Worm (Caenorhabditis elegans): Measurements from ENCODE around the gene Y73F8A.32.

Y73F8A.32 gene

DNA sequence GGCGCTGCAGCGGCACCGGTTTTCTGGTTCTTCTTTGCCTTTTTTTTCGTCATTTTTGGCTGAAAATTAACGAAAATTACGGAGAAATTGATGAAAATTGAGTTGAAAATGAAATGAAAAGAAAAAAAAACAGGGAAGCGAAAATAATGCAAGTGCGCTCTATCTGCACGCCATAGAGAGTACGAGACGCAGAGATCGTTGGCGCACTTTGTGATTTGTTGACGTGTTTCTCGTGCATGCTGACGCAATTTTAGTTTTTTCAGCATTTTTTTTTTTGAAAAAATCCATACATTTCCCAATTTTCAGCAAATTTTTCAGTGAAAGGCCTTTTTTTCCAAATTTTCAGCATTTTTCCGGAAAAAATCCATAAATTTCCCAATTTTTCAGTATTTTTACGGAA is 49.8 kb downstream of the Y73F8A.32 start, which contains the start of gene ntl-11 (continued):
- peak; percentile 91 for TF ChIP-seq egl-43 (GFP tag; IDR thresholded peaks at IDR 0.05)
- TF ChIP-seq zag-1 (tag; optimal IDR thresholded peaks at IDR 0.05) = peak; percentile 56
- no peak for TF ChIP-seq aly-2 (tag; optimal IDR thresholded peaks at IDR 0.05)
- TF ChIP-seq hlh-30 (tag; optimal IDR thresholded peaks at IDR 0.05; ENCODE audit: insufficient read depth) = peak; percentile 86
- TF ChIP-seq lin-15B (tag; optimal IDR thresholded peaks at IDR 0.05) = peak; percentile 96
- 0 out of 2 replicates have a peak, but pooled peaks have one; percentile 52 for TF ChIP-seq nhr-41 (GFP tag; IDR thresholded peaks at IDR 0.05)
- TF ChIP-seq snpc-1.2 (GFP tag; IDR thresholded peaks at IDR 0.05) = peak; percentile 99
- no peak for TF ChIP-seq lin-39 (tag; optimal IDR thresholded peaks at IDR 0.05)
- TF ChIP-seq F10B5.3 (tag; optimal IDR thresholded peaks at IDR 0.05) = peak; percentile 92
- TF ChIP-seq mxl-2 (GFP tag; conservative IDR thresholded peaks at IDR 0.05) = peak; percentile 81
- TF ChIP-seq hif-1 (tag; optimal IDR thresholded peaks at IDR 0.05) = peak; percentile 66 to 82
- no peak for TF ChIP-seq gei-8 (GFP tag; optimal IDR thresholded peaks at IDR 0.05)
- TF ChIP-seq daf-16 (GFP tag; optimal IDR thresholded peaks at IDR 0.05) = peak in 1 of 2 experiments; percentile 92
- peak; percentile 66 for TF ChIP-seq daf-16 (tag; optimal IDR thresholded peaks at IDR 0.05)
- TF ChIP-seq pha-4 (GFP tag; IDR thresholded peaks at IDR 0.05) = peak; percentile 90; the same call in 1 of the 2 replicates
- TF ChIP-seq pha-4 (tag; optimal IDR thresholded peaks at IDR 0.05) = peak; percentile 97
- no peak for TF ChIP-seq nhr-76 (tag; optimal IDR thresholded peaks at IDR 0.05)
- TF ChIP-seq snpc-4 (tag; optimal IDR thresholded peaks at IDR 0.05) = peak; percentile 34
- no peak for TF ChIP-seq nhr-237 (tag; optimal IDR thresholded peaks at IDR 0.05)
- peak; percentile 69 for TF ChIP-seq zfp-2 (tag; optimal IDR thresholded peaks at IDR 0.05)
- TF ChIP-seq attf-4 (tag; optimal IDR thresholded peaks at IDR 0.05) = no peak
- no peak for TF ChIP-seq D1046.2 (GFP tag; IDR thresholded peaks at IDR 0.05)
- peak; percentile 41 for TF ChIP-seq ama-1 (optimal IDR thresholded peaks at IDR 0.05)
- TF ChIP-seq mxl-3 (GFP tag; optimal IDR thresholded peaks at IDR 0.05) = peak; percentile 39
- peak; percentile 94 for TF ChIP-seq zfp-3 (GFP tag; conservative IDR thresholded peaks at IDR 0.05)
- peak; percentile 20 for TF ChIP-seq pqm-1 (tag; optimal IDR thresholded peaks at IDR 0.05)
- TF ChIP-seq nhr-102 (tag; optimal IDR thresholded peaks at IDR 0.05) = peak; percentile 97
- peak; percentile 70 for TF ChIP-seq ceh-32 (tag; optimal IDR thresholded peaks at IDR 0.05; ENCODE audit: poor library complexity)
- TF ChIP-seq lim-7 (GFP tag; IDR thresholded peaks at IDR 0.05) = peak; percentile 42; the same call in 1 of the 2 replicates
- TF ChIP-seq ztf-7 (tag; optimal IDR thresholded peaks at IDR 0.05) = peak; percentile 74
- TF ChIP-seq nhr-42 (GFP tag; IDR thresholded peaks at IDR 0.05) = peak; percentile 96
- peak; percentile 82 for TF ChIP-seq zip-2 (tag; optimal IDR thresholded peaks at IDR 0.05)
- peak; percentile 99 for TF ChIP-seq aha-1 (tag)
- peak; percentile 94 for TF ChIP-seq spr-1 (tag; optimal IDR thresholded peaks at IDR 0.05)
- peak; percentile 66 for TF ChIP-seq Y5F2A.4 (GFP tag; optimal IDR thresholded peaks at IDR 0.05)
- no peak for TF ChIP-seq cey-2 (tag; optimal IDR thresholded peaks at IDR 0.05; ENCODE audit: borderline replicate concordance, insufficient read depth)
- peak in 1 of 2 experiments; percentile 99 for TF ChIP-seq unc-62 (GFP tag; optimal IDR thresholded peaks at IDR 0.05 in 1 of 2)
- no peak for TF ChIP-seq unc-62 (tag; optimal IDR thresholded peaks at IDR 0.05)
- peak; percentile 94 for TF ChIP-seq lin-29 (GFP tag; IDR thresholded peaks at IDR 0.05)
- TF ChIP-seq ceh-44 (GFP tag; IDR thresholded peaks at IDR 0.05) = no peak
- TF ChIP-seq dpl-1 (GFP tag; optimal IDR thresholded peaks at IDR 0.05) = peak; percentile 90
- 0 out of 2 replicates have a peak, but pooled peaks have one; percentile 12 for TF ChIP-seq set-16 (GFP tag; IDR thresholded peaks at IDR 0.05)
- peak; percentile 93 for TF ChIP-seq nhr-11 (tag; optimal IDR thresholded peaks at IDR 0.05)
- TF ChIP-seq saeg-2 (GFP tag; IDR thresholded peaks at IDR 0.05) = peak; percentile 87
- TF ChIP-seq T20F7.1 (GFP tag; optimal IDR thresholded peaks at IDR 0.05) = peak; percentile 89
- TF ChIP-seq rbr-2 (tag; optimal IDR thresholded peaks at IDR 0.05) = peak; percentile 96
- peak; percentile 95 for TF ChIP-seq F37D6.2 (tag; optimal IDR thresholded peaks at IDR 0.05)
- TF ChIP-seq daf-8 (GFP tag; IDR thresholded peaks at IDR 0.05) = no peak
- TF ChIP-seq ceh-20 (GFP tag; IDR thresholded peaks at IDR 0.05) = peak; percentile 98
- no peak for TF ChIP-seq ceh-62 (tag; optimal IDR thresholded peaks at IDR 0.05)
- TF ChIP-seq lin-38 (GFP tag; IDR thresholded peaks at IDR 0.05) = peak; percentile 100
- no peak for TF ChIP-seq nhr-111 (GFP tag; optimal IDR thresholded peaks at IDR 0.05)
